Fruit fly (Drosophila melanogaster) whole organism, embryonic: ENCODE results near the gene htl.

Experiments used
- Antp ChIP-seq: fragments of 200-800 bp; sonication (Bioruptor generic); optimal IDR thresholded peaks from 3 replicates; lab custom pipeline; 2016; ENCODE audit warnings: missing biosample characterization, missing genetic modification characterization
- CG10274 ChIP-seq: fragments of 200-800 bp; sonication (Bioruptor generic); optimal IDR thresholded peaks from 3 replicates; lab custom pipeline; 2017; ENCODE audit warnings: missing biosample characterization, mild to moderate bottlenecking, missing genetic modification characterization
- CG10462 ChIP-seq: fragments of 200-800 bp; sonication (Bioruptor generic); optimal IDR thresholded peaks from 2 replicates; lab custom pipeline; 2016; ENCODE audit warnings: missing biosample characterization, missing genetic modification characterization
- CG11247 ChIP-seq: fragments of 200-800 bp; sonication (Bioruptor generic); IDR thresholded peaks from 2 replicates; pipeline ENCODE4 v1.3.6; 2022; ENCODE audit warnings: missing biosample characterization, missing genetic modification characterization
- CG12219 ChIP-seq: fragments of 200-800 bp; sonication (Bioruptor generic); optimal IDR thresholded peaks from 3 replicates; lab custom pipeline; 2018; ENCODE audit warnings: missing biosample characterization, mild to moderate bottlenecking, missing genetic modification characterization
- CG13424 ChIP-seq: fragments of 200-800 bp; sonication (Bioruptor generic); optimal IDR thresholded peaks from 2 replicates; lab custom pipeline; 2019; ENCODE audit warnings: missing biosample characterization, mild to moderate bottlenecking, missing genetic modification characterization, moderate library complexity
- CG14667 ChIP-seq: fragments of 200-800 bp; sonication (Bioruptor generic); IDR thresholded peaks from 2 replicates; pipeline ENCODE4 v1.3.6; 2022; ENCODE audit warnings: missing biosample characterization, missing genetic modification characterization
- CG17328 ChIP-seq: fragments of 200-800 bp; sonication (Bioruptor generic); IDR thresholded peaks from 2 replicates; pipeline ENCODE4 v1.3.6; 2022; ENCODE audit warnings: missing biosample characterization, missing genetic modification characterization
- CG17361 ChIP-seq: fragments of 200-800 bp; sonication (Bioruptor generic); IDR thresholded peaks from 3 replicates; pipeline ENCODE4 v1.3.6; 2022; ENCODE audit warnings: missing biosample characterization, missing genetic modification characterization
- CG18619 ChIP-seq: fragments of 200-800 bp; sonication (Bioruptor generic); optimal IDR thresholded peaks from 3 replicates; lab custom pipeline; 2017; ENCODE audit warnings: missing biosample characterization, mild to moderate bottlenecking, missing genetic modification characterization
- CG2889 ChIP-seq: fragments of 200-800 bp; sonication (Bioruptor generic); IDR thresholded peaks from 3 replicates; pipeline ENCODE4 v1.3.6; 2022; ENCODE audit warnings: missing biosample characterization, missing genetic modification characterization
- CG33557 ChIP-seq: fragments of 200-800 bp; sonication (Bioruptor generic); optimal IDR thresholded peaks from 2 replicates; lab custom pipeline; 2019; ENCODE audit warnings: missing biosample characterization, mild to moderate bottlenecking, missing genetic modification characterization, moderate library complexity
- CG3407 ChIP-seq: fragments of 200-800 bp; sonication (Bioruptor generic); optimal IDR thresholded peaks from 2 replicates; lab custom pipeline; 2018; ENCODE audit warnings: missing biosample characterization, mild to moderate bottlenecking, missing genetic modification characterization
- CG34224 ChIP-seq: fragments of 200-800 bp; sonication (Bioruptor generic); IDR thresholded peaks from 3 replicates; pipeline ENCODE4 v1.3.6; 2022; ENCODE audit warnings: missing biosample characterization, missing genetic modification characterization; ENCODE audit not compliant: partially characterized antibody
- CG3726 ChIP-seq: fragments of 200-800 bp; sonication (Bioruptor generic); IDR thresholded peaks from 3 replicates; pipeline ENCODE4, ENCODE4 v1.3.6; 2022; ENCODE audit warnings: missing biosample characterization, missing genetic modification characterization
- CG6175 ChIP-seq: fragments of 200-800 bp; sonication (Bioruptor generic); IDR thresholded peaks from 3 replicates; pipeline ENCODE4 v1.3.6; 2022; ENCODE audit warnings: missing biosample characterization, missing genetic modification characterization
- CG6689 ChIP-seq: fragments of 200-800 bp; sonication (Bioruptor generic); IDR thresholded peaks from 2 replicates; pipeline ENCODE4 v1.3.6; 2022; ENCODE audit warnings: missing biosample characterization, missing genetic modification characterization
- CG7271 ChIP-seq: fragments of 200-800 bp; sonication (Bioruptor generic); optimal IDR thresholded peaks from 2 replicates; lab custom pipeline; 2018; ENCODE audit warnings: missing biosample characterization, mild to moderate bottlenecking, missing genetic modification characterization, moderate library complexity
- CG9215 ChIP-seq: fragments of 200-800 bp; sonication (Bioruptor generic); IDR thresholded peaks from 2 replicates; pipeline ENCODE4 v1.3.6; 2022; ENCODE audit warnings: missing biosample characterization, missing genetic modification characterization
- CG9609 ChIP-seq: fragments of 200-800 bp; sonication (Bioruptor generic); optimal IDR thresholded peaks from 3 replicates; lab custom pipeline; 2016; ENCODE audit warnings: missing biosample characterization, missing genetic modification characterization
- Elba2 ChIP-seq: fragments of 200-800 bp; sonication (Bioruptor generic); optimal IDR thresholded peaks from 3 replicates; lab custom pipeline; 2016; ENCODE audit warnings: missing biosample characterization, missing genetic modification characterization
- Fer2 ChIP-seq: fragments of 200-800 bp; sonication (Bioruptor generic); optimal IDR thresholded peaks from 2 replicates; lab custom pipeline; 2018; ENCODE audit warnings: missing biosample characterization, mild to moderate bottlenecking, missing genetic modification characterization, moderate library complexity
- HLHmδ ChIP-seq: fragments of 200-800 bp; sonication (Bioruptor generic); optimal IDR thresholded peaks from 2 replicates; lab custom pipeline; 2018; ENCODE audit warnings: missing biosample characterization, mild to moderate bottlenecking, missing genetic modification characterization, moderate library complexity
- Hmx ChIP-seq: fragments of 200-800 bp; sonication (Bioruptor generic); optimal IDR thresholded peaks from 2 replicates; lab custom pipeline; 2016; ENCODE audit warnings: missing biosample characterization, missing genetic modification characterization
- Lhr ChIP-seq: fragments of 200-800 bp; sonication (Bioruptor generic); optimal IDR thresholded peaks from 3 replicates; lab custom pipeline; 2017; ENCODE audit warnings: mild to moderate bottlenecking, missing biosample characterization, missing genetic modification reagents, missing genetic modification characterization
- Mad ChIP-seq: fragments of 200-800 bp; sonication (Bioruptor generic); optimal IDR thresholded peaks from 2 replicates; lab custom pipeline; 2016; ENCODE audit warnings: missing biosample characterization, missing genetic modification characterization
- Mes4 ChIP-seq: fragments of 200-800 bp; sonication (Bioruptor generic); optimal IDR thresholded peaks from 2 replicates; lab custom pipeline; 2016; ENCODE audit warnings: missing biosample characterization, missing genetic modification characterization
- Poxn ChIP-seq: fragments of 200-800 bp; sonication (Bioruptor generic); IDR thresholded peaks from 2 replicates; pipeline ENCODE4 v1.3.6; 2022; ENCODE audit warnings: missing biosample characterization, missing genetic modification characterization
- Rx ChIP-seq: fragments of 200-800 bp; sonication (Bioruptor generic); IDR thresholded peaks from 2 replicates; pipeline ENCODE4 v1.3.6; 2022; ENCODE audit warnings: missing biosample characterization, missing genetic modification characterization
- Tbp ChIP-seq: fragments of >200 bp; optimal IDR thresholded peaks from 2 replicates; lab custom pipeline; 2018; ENCODE audit warnings: missing biosample characterization, missing genetic modification characterization
- ase ChIP-seq: fragments of 200-800 bp; sonication (Bioruptor generic); IDR thresholded peaks from 3 replicates; pipeline ENCODE4 v1.3.6; 2022; ENCODE audit warnings: missing biosample characterization, missing genetic modification characterization
- cg ChIP-seq: fragments of 200-800 bp; sonication (Bioruptor generic); optimal IDR thresholded peaks from 3 replicates; lab custom pipeline; 2019; ENCODE audit warnings: missing biosample characterization, mild to moderate bottlenecking, missing genetic modification characterization, moderate library complexity
- dmrt11E ChIP-seq: fragments of 200-800 bp; sonication (Bioruptor generic); optimal IDR thresholded peaks from 3 replicates; lab custom pipeline; 2018; ENCODE audit warnings: missing biosample characterization, mild to moderate bottlenecking, missing genetic modification characterization, moderate library complexity
- dmrt99B ChIP-seq: fragments of 200-800 bp; sonication (Bioruptor generic); optimal IDR thresholded peaks from 2 replicates; lab custom pipeline; 2018; ENCODE audit warnings: missing biosample characterization, mild to moderate bottlenecking, missing genetic modification characterization, moderate library complexity
- eyg ChIP-seq: fragments of 200-800 bp; sonication (Bioruptor generic); optimal IDR thresholded peaks from 3 replicates; lab custom pipeline; 2016; ENCODE audit warnings: missing biosample characterization, missing genetic modification characterization
- fd102C ChIP-seq: fragments of 200-800 bp; sonication (Bioruptor generic); optimal IDR thresholded peaks from 2 replicates; lab custom pipeline; 2018; ENCODE audit warnings: missing biosample characterization, mild to moderate bottlenecking, missing genetic modification characterization, moderate library complexity
- fd96Cb ChIP-seq: fragments of 200-800 bp; sonication (Bioruptor generic); optimal IDR thresholded peaks from 2 replicates; lab custom pipeline; 2018; ENCODE audit warnings: missing biosample characterization, mild to moderate bottlenecking, missing genetic modification characterization, moderate library complexity
- fu2 ChIP-seq: fragments of 200-800 bp; sonication (Bioruptor generic); optimal IDR thresholded peaks from 2 replicates; lab custom pipeline; 2016; ENCODE audit warnings: missing biosample characterization, missing genetic modification characterization
- gsb-n ChIP-seq: fragments of 200-800 bp; sonication (Bioruptor generic); optimal IDR thresholded peaks from 3 replicates; lab custom pipeline; 2018; ENCODE audit warnings: missing biosample characterization, mild to moderate bottlenecking, missing genetic modification characterization
- ham ChIP-seq: fragments of 200-800 bp; sonication (Bioruptor generic); IDR thresholded peaks from 2 replicates; pipeline ENCODE4 v1.3.6; 2022; ENCODE audit warnings: missing biosample characterization, missing genetic modification characterization
- lmd ChIP-seq: fragments of 200-800 bp; sonication (Bioruptor generic); IDR thresholded peaks from 2 replicates; pipeline ENCODE4 v1.3.6; 2022; ENCODE audit warnings: missing biosample characterization, missing genetic modification characterization
- mam ChIP-seq: fragments of 200-800 bp; sonication (Bioruptor generic); optimal IDR thresholded peaks from 3 replicates; lab custom pipeline; 2016; ENCODE audit warnings: missing biosample characterization, missing genetic modification characterization
- p53 ChIP-seq: fragments of 200-800 bp; sonication (Bioruptor generic); optimal IDR thresholded peaks from 2 replicates; lab custom pipeline; 2016; ENCODE audit warnings: missing biosample characterization, missing genetic modification characterization
- pnt ChIP-seq: fragments of 200-800 bp; sonication (Bioruptor generic); optimal IDR thresholded peaks from 3 replicates; lab custom pipeline; 2016; ENCODE audit warnings: missing biosample characterization, missing genetic modification characterization
- prd ChIP-seq, 3 experiments: fragments of >200 bp in 2 of 3; fragments of 200-800 bp in 1 of 3; sonication (Bioruptor generic) in 1 of 3; optimal IDR thresholded peaks in 2 of 3; IDR thresholded peaks in 1 of 3; 2 replicates in 2 of 3; 3 replicates in 1 of 3; pipeline versions ENCODE4 v1.3.6 to Lab custom; 2017 to 2022; ENCODE audit warnings: missing biosample characterization in 1 of 3, missing genetic modification characterization in 1 of 3
- salm ChIP-seq: fragments of 200-800 bp; sonication (Bioruptor generic); optimal IDR thresholded peaks from 2 replicates; lab custom pipeline; 2018; ENCODE audit warnings: missing biosample characterization, mild to moderate bottlenecking, missing genetic modification characterization
- sim ChIP-seq: fragments of 200-800 bp; sonication (Bioruptor generic); IDR thresholded peaks from 2 replicates; pipeline ENCODE4 v1.3.6; 2022; ENCODE audit warnings: missing biosample characterization, missing genetic modification characterization
- slou ChIP-seq: fragments of 200-800 bp; sonication (Bioruptor generic); optimal IDR thresholded peaks from 3 replicates; lab custom pipeline; 2016; ENCODE audit warnings: missing biosample characterization, missing genetic modification characterization
- so ChIP-seq: fragments of 200-800 bp; sonication (Bioruptor generic); IDR thresholded peaks from 3 replicates; pipeline ENCODE4 v1.3.6; 2022; ENCODE audit warnings: missing biosample characterization, missing genetic modification characterization
- tna ChIP-seq: fragments of 200-800 bp; sonication (Bioruptor generic); IDR thresholded peaks from 2 replicates; pipeline ENCODE4 v1.3.6; 2022; ENCODE audit warnings: missing biosample characterization, missing genetic modification characterization; ENCODE audit not compliant: partially characterized antibody
- zf30C ChIP-seq: fragments of 200-800 bp; sonication (Bioruptor generic); optimal IDR thresholded peaks from 3 replicates; lab custom pipeline; 2018; ENCODE audit warnings: missing biosample characterization, mild to moderate bottlenecking, missing genetic modification characterization

Gene htl

dm6 chr3R:18021261-18021679 is 31.5 kb downstream of the htl start, which contains the start of gene CG7785 (continued):
- TF ChIP-seq CG7271 (tag; lab: Kevin White, UChicago) (peak; percentile 22), fd102C (GFP tag; lab: Kevin White, UChicago) (peak; percentile 2), CG17328 (no peak), Elba2 (peak; percentile 29), Antp (GFP tag; lab: Kevin White, UChicago) (no peak), mam (GFP tag; lab: Kevin White, UChicago) (peak; percentile 22), fd96Cb (no peak), CG14667 (GFP tag; lab: Robert Waterston, UW) (no peak), cg (GFP tag; lab: Kevin White, UChicago) (no peak), CG34224 (GFP tag; lab: Robert Waterston, UW) (no peak), CG10462 (GFP tag; lab: Kevin White, UChicago) (no peak), gsb-n (peak; percentile 41), dmrt11E (peak; percentile 63), Fer2 (tag; lab: Kevin White, UChicago) (peak; percentile 5), tna (no peak), dmrt99B (tag; lab: Kevin White, UChicago) (peak; percentile 45), fu2 (peak; percentile 17), so (GFP tag; lab: Robert Waterston, UW) (no peak), lmd (peak; percentile 61; the same call in 1 of the 2 replicates), ase (GFP tag; lab: Robert Waterston, UW) (no peak), Rx (GFP tag; lab: Robert Waterston, UW) (no peak), Lhr (GFP tag; lab: Kevin White, UChicago) (peak; percentile 68), CG12219 (GFP tag; lab: Kevin White, UChicago) (no peak), p53 (peak; percentile 26), CG9609 (GFP tag; lab: Kevin White, UChicago) (peak; percentile 13), CG3726 (GFP tag; lab: Robert Waterston, UW) (no peak), pnt (peak; percentile 40), CG33557 (GFP tag; lab: Kevin White, UChicago) (peak; percentile 68), CG13424 (tag; lab: Kevin White, UChicago) (peak; percentile 56), Poxn (GFP tag; lab: Robert Waterston, UW) (no peak), prd (optimal IDR thresholded peaks at IDR 0.05; lab: Kevin White, UChicago) (no peak), prd (GFP tag; IDR thresholded peaks at IDR 0.05; lab: Robert Waterston, UW) (no peak), salm (tag; lab: Kevin White, UChicago) (no peak), CG6175 (GFP tag; lab: Robert Waterston, UW) (no peak), slou (GFP tag; lab: Kevin White, UChicago) (no peak), CG9215 (GFP tag; lab: Robert Waterston, UW) (no peak), Tbp (GFP tag; lab: Kevin White, UChicago) (no peak), sim (GFP tag; lab: Robert Waterston, UW) (no peak), Hmx (peak; percentile 17), CG17361 (GFP tag; lab: Robert Waterston, UW) (peak; percentile 83), HLHmδ (GFP tag; lab: Kevin White, UChicago) (no peak), Mad (GFP tag; lab: Kevin White, UChicago) (peak; percentile 43), CG3407 (GFP tag; lab: Kevin White, UChicago) (peak; percentile 12), CG6689 (GFP tag; lab: Robert Waterston, UW) (peak; percentile 32; the same call in 1 of the 2 replicates), ham (GFP tag; lab: Robert Waterston, UW) (no peak), CG11247 (GFP tag; lab: Robert Waterston, UW) (peak; percentile 61), Mes4 (GFP tag; lab: Kevin White, UChicago) (peak; percentile 46), zf30C (GFP tag; lab: Kevin White, UChicago) (no peak), CG18619 (peak; percentile 49), eyg (GFP tag; lab: Kevin White, UChicago) (no peak), CG2889 (no peak), CG10274 (GFP tag; lab: Kevin White, UChicago) (no peak)
